Worm (Caenorhabditis elegans) whole organism, L4 larva: Measurements from ENCODE around the gene F02E8.4.

Source experiments
- D1046.2 ChIP-seq: fragments of 200-800 bp; sonication (Bioruptor generic); IDR thresholded peaks from 2 replicates; pipeline ENCODE4 v1.3.6; 2022; ENCODE audit warnings: missing genetic modification characterization, missing compliant biosample characterization
- F10B5.3 ChIP-seq: sonication (generic microtip); optimal IDR thresholded peaks from 2 replicates; lab custom pipeline; 2016; ENCODE audit warnings: mild to moderate bottlenecking, missing genetic modification characterization, missing compliant biosample characterization
- F26F4.8 ChIP-seq: fragments of 200-800 bp; sonication (Bioruptor generic); conservative IDR thresholded peaks from 2 replicates; pipeline ENCODE4 v1.3.6; 2022; ENCODE audit warnings: missing genetic modification characterization, missing compliant biosample characterization
- F44E2.7 ChIP-seq: fragments of 200-800 bp; sonication (Bioruptor generic); IDR thresholded peaks from 2 replicates; pipeline ENCODE4 v2.1.2; 2022; ENCODE audit warnings: missing genetic modification characterization, missing compliant biosample characterization
- Y48G9A.11 ChIP-seq: fragments of 200-800 bp; sonication (Bioruptor generic); IDR thresholded peaks from 2 replicates; pipeline ENCODE4 v1.3.6; 2022; ENCODE audit warnings: missing genetic modification reagents, missing genetic modification characterization, missing compliant biosample characterization
- ZK337.2 ChIP-seq: fragments of 200-800 bp; sonication (Bioruptor generic); IDR thresholded peaks from 2 replicates; pipeline ENCODE4 v1.3.6; 2022; ENCODE audit warnings: missing genetic modification reagents, missing genetic modification characterization, missing compliant biosample characterization
- aha-1 ChIP-seq: fragments of 150-350 bp; peaks from one replicate; lab custom pipeline; 2014; ENCODE audit warnings: missing biosample characterization, missing genetic modification characterization
- arid-1 ChIP-seq: fragments of 200-800 bp; sonication (Bioruptor generic); conservative IDR thresholded peaks from 2 replicates; pipeline ENCODE4 v1.3.6; 2022; ENCODE audit warnings: missing genetic modification reagents, missing genetic modification characterization, missing compliant biosample characterization
- ceh-62 ChIP-seq: sonication (generic microtip); optimal IDR thresholded peaks from 2 replicates; lab custom pipeline; 2017; ENCODE audit warnings: missing biosample characterization, missing genetic modification characterization
- ceh-82 ChIP-seq: sonication (generic microtip); optimal IDR thresholded peaks from 2 replicates; lab custom pipeline; 2017; ENCODE audit warnings: missing biosample characterization, missing genetic modification characterization
- ctbp-1 ChIP-seq: fragments of 200-800 bp; sonication (Bioruptor generic); IDR thresholded peaks from 2 replicates; pipeline ENCODE4 v1.3.6; 2022; ENCODE audit warnings: missing genetic modification reagents, missing genetic modification characterization, missing compliant biosample characterization
- daf-19 ChIP-seq: fragments of 200-800 bp; sonication (Bioruptor generic); conservative IDR thresholded peaks from 2 replicates; pipeline ENCODE4 v1.3.6; 2022; ENCODE audit warnings: missing genetic modification characterization, missing compliant biosample characterization
- dmd-6 ChIP-seq: fragments of 200-800 bp; sonication (Bioruptor generic); IDR thresholded peaks from 2 replicates; pipeline ENCODE4 v1.3.6; 2022; ENCODE audit warnings: missing genetic modification reagents, missing genetic modification characterization, missing compliant biosample characterization
- dmd-8 ChIP-seq: fragments of 200-800 bp; sonication (Bioruptor generic); IDR thresholded peaks from 2 replicates; pipeline ENCODE4 v1.3.6; 2022; ENCODE audit warnings: missing genetic modification characterization, missing compliant biosample characterization
- dpl-1 ChIP-seq: fragments of 150-350 bp; optimal IDR thresholded peaks from 2 replicates; lab custom pipeline; 2014; ENCODE audit warnings: missing biosample characterization, missing genetic modification reagents, missing genetic modification characterization
- duxl-1 ChIP-seq: sonication (generic microtip); optimal IDR thresholded peaks from 2 replicates; lab custom pipeline; 2016; ENCODE audit warnings: mild to moderate bottlenecking, missing genetic modification characterization, moderate library complexity, missing compliant biosample characterization; ENCODE audit not compliant: poor library complexity
- dve-1 ChIP-seq: sonication (generic microtip); optimal IDR thresholded peaks from 2 replicates; lab custom pipeline; 2017; ENCODE audit warnings: antibody characterized with exemption, mild to moderate bottlenecking, missing genetic modification characterization, missing compliant biosample characterization; ENCODE audit not compliant: insufficient read depth
- egl-43 ChIP-seq: fragments of 200-800 bp; sonication (Bioruptor generic); IDR thresholded peaks from 2 replicates; pipeline ENCODE4 v1.3.6; 2022; ENCODE audit warnings: missing genetic modification reagents, missing genetic modification characterization, missing compliant biosample characterization
- hif-1 ChIP-seq, 2 experiments: sonication (generic microtip); optimal IDR thresholded peaks; 2 replicates each; lab custom pipeline; 2016 to 2017; ENCODE audit warnings: missing compliant biosample characterization in 2 of 2, missing genetic modification characterization in 2 of 2, missing genetic modification reagents in 2 of 2, missing genotype in 2 of 2, mild to moderate bottlenecking in 1 of 2
- hlh-30 ChIP-seq: sonication (generic microtip); optimal IDR thresholded peaks from 2 replicates; lab custom pipeline; 2017; ENCODE audit warnings: antibody characterized with exemption, mild to moderate bottlenecking, missing genetic modification characterization, missing compliant biosample characterization; ENCODE audit not compliant: insufficient read depth
- hmg-1.1 ChIP-seq: fragments of 200-800 bp; sonication (Bioruptor generic); IDR thresholded peaks from 2 replicates; pipeline ENCODE4 v1.3.6; 2022; ENCODE audit warnings: missing genetic modification reagents, missing genetic modification characterization, missing compliant biosample characterization
- lin-29 ChIP-seq: fragments of 200-800 bp; sonication (Bioruptor generic); IDR thresholded peaks from 2 replicates; pipeline ENCODE4 v1.3.6; 2022; ENCODE audit warnings: missing genetic modification reagents, missing genetic modification characterization, missing compliant biosample characterization
- lin-38 ChIP-seq: fragments of 200-800 bp; sonication (Bioruptor generic); IDR thresholded peaks from 2 replicates; pipeline ENCODE4 v1.3.6; 2022; ENCODE audit warnings: missing genetic modification reagents, missing genetic modification characterization, missing compliant biosample characterization
- lin-39 ChIP-seq: fragments of 150-350 bp; optimal IDR thresholded peaks from 2 replicates; lab custom pipeline; 2014; ENCODE audit warnings: missing biosample characterization, missing genetic modification reagents, missing genetic modification characterization
- lir-3 ChIP-seq: sonication (generic microtip); optimal IDR thresholded peaks from 2 replicates; lab custom pipeline; 2016; ENCODE audit warnings: mild to moderate bottlenecking, missing genetic modification characterization, missing compliant biosample characterization
- madf-9 ChIP-seq: fragments of 200-800 bp; sonication (Bioruptor generic); conservative IDR thresholded peaks from 2 replicates; pipeline ENCODE4 v1.3.6; 2022; ENCODE audit warnings: missing genetic modification reagents, missing genetic modification characterization, missing compliant biosample characterization
- mdl-1 ChIP-seq, 2 experiments: fragments of 150-350 bp in 1 of 2; sonication (generic microtip) in 1 of 2; optimal IDR thresholded peaks; 2 replicates each; lab custom pipeline; 2014 to 2017; ENCODE audit warnings: missing biosample characterization in 2 of 2, missing genetic modification characterization in 2 of 2
- mdt-29 ChIP-seq: fragments of 200-800 bp; sonication (Bioruptor generic); IDR thresholded peaks from 2 replicates; pipeline ENCODE4 v1.3.6; 2022; ENCODE audit warnings: missing genetic modification reagents, missing genetic modification characterization, missing compliant biosample characterization
- mep-1 ChIP-seq: fragments of 150-350 bp; sonication (generic microtip); optimal IDR thresholded peaks from 3 replicates; lab custom pipeline; 2014; ENCODE audit warnings: missing biosample characterization, missing genetic modification characterization
- mes-2 ChIP-seq: sonication (generic microtip); optimal IDR thresholded peaks from 2 replicates; lab custom pipeline; 2016; ENCODE audit warnings: missing genotype, mild to moderate bottlenecking, missing genetic modification characterization, missing compliant biosample characterization; ENCODE audit not compliant: poor library complexity, severe bottlenecking
- mxl-3 ChIP-seq: fragments of 200-800 bp; sonication (Bioruptor generic); optimal IDR thresholded peaks from 2 replicates; lab custom pipeline; 2018; ENCODE audit warnings: mild to moderate bottlenecking, missing genetic modification characterization, missing compliant biosample characterization
- nhr-102 ChIP-seq: sonication (generic microtip); optimal IDR thresholded peaks from 2 replicates; lab custom pipeline; 2016; ENCODE audit warnings: mild to moderate bottlenecking, missing genetic modification characterization, moderate library complexity, missing compliant biosample characterization
- nhr-111 ChIP-seq: fragments of 200-800 bp; sonication (Bioruptor generic); optimal IDR thresholded peaks from 2 replicates; lab custom pipeline; 2018; ENCODE audit warnings: mild to moderate bottlenecking, missing genetic modification characterization, missing compliant biosample characterization
- nhr-25 ChIP-seq: sonication (generic microtip); optimal IDR thresholded peaks from 2 replicates; lab custom pipeline; 2017; ENCODE audit warnings: missing genetic modification characterization, mild to moderate bottlenecking, missing compliant biosample characterization, antibody characterized with exemption, moderate library complexity, borderline replicate concordance; ENCODE audit not compliant: insufficient read depth
- nhr-28 ChIP-seq: fragments of 150-350 bp; optimal IDR thresholded peaks from 2 replicates; lab custom pipeline; 2014; ENCODE audit warnings: missing biosample characterization, missing genetic modification characterization
- nhr-42 ChIP-seq: fragments of 200-800 bp; sonication (Bioruptor generic); IDR thresholded peaks from 2 replicates; pipeline ENCODE4 v1.3.6; 2022; ENCODE audit warnings: missing genetic modification characterization, missing compliant biosample characterization
- nhr-76 ChIP-seq: fragments of 150-350 bp; optimal IDR thresholded peaks from 2 replicates; lab custom pipeline; 2014; ENCODE audit warnings: missing biosample characterization, missing genetic modification characterization
- nhr-77 ChIP-seq: fragments of 150-350 bp; optimal IDR thresholded peaks from 2 replicates; lab custom pipeline; 2014; ENCODE audit warnings: missing biosample characterization, missing genetic modification characterization
- pha-4 ChIP-seq, 2 experiments: fragments of 150-350 bp in 1 of 2; fragments of 200-800 bp in 1 of 2; sonication (Bioruptor generic) in 1 of 2; IDR thresholded peaks in 1 of 2; optimal IDR thresholded peaks in 1 of 2; 2 replicates each; pipeline versions ENCODE4 v1.3.6 to Lab custom; 2014 to 2022; ENCODE audit warnings: missing genetic modification characterization in 2 of 2, missing genetic modification reagents in 2 of 2, missing biosample characterization in 1 of 2, missing compliant biosample characterization in 1 of 2
- pqm-1 ChIP-seq: sonication (generic microtip); optimal IDR thresholded peaks from 2 replicates; lab custom pipeline; 2017; ENCODE audit warnings: missing biosample characterization, missing genetic modification characterization
- rbr-2 ChIP-seq: sonication (generic microtip); optimal IDR thresholded peaks from 2 replicates; lab custom pipeline; 2016; ENCODE audit warnings: missing genotype, missing genetic modification characterization, missing compliant biosample characterization
- snpc-1.2 ChIP-seq: fragments of 200-800 bp; sonication (Bioruptor generic); IDR thresholded peaks from 2 replicates; pipeline ENCODE4 v1.3.6; 2022; ENCODE audit warnings: missing genetic modification reagents, missing genetic modification characterization, missing compliant biosample characterization
- spr-1 ChIP-seq: sonication (generic microtip); optimal IDR thresholded peaks from 2 replicates; lab custom pipeline; 2016; ENCODE audit warnings: mild to moderate bottlenecking, missing genetic modification characterization, missing compliant biosample characterization
- tra-1 ChIP-seq: fragments of 200-800 bp; sonication (Bioruptor generic); IDR thresholded peaks from 2 replicates; pipeline ENCODE4 v1.3.6; 2022; ENCODE audit warnings: missing genetic modification reagents, missing genetic modification characterization, missing compliant biosample characterization
- unc-130 ChIP-seq: sonication (generic microtip); optimal IDR thresholded peaks from 2 replicates; lab custom pipeline; 2016; ENCODE audit warnings: missing genetic modification reagents, missing genetic modification characterization, missing compliant biosample characterization
- unc-62 ChIP-seq, 3 experiments: fragments of 150-350 bp in 1 of 3; sonication (generic microtip); optimal IDR thresholded peaks in 2 of 3; peaks in 1 of 3; 1 replicate in 1 of 3; 2 replicates in 2 of 3; lab custom pipeline; 2014 to 2017; ENCODE audit warnings: missing biosample characterization in 3 of 3, missing genetic modification characterization in 3 of 3, missing genetic modification reagents in 3 of 3, missing genotype in 1 of 3
- vab-7 ChIP-seq: fragments of 200-800 bp; sonication (Bioruptor generic); IDR thresholded peaks from 2 replicates; pipeline ENCODE4 v1.3.6; 2022; ENCODE audit warnings: missing genetic modification reagents, missing genetic modification characterization, missing compliant biosample characterization
- zfp-2 ChIP-seq: sonication (generic microtip); optimal IDR thresholded peaks from 2 replicates; lab custom pipeline; 2016; ENCODE audit warnings: mild to moderate bottlenecking, missing genetic modification characterization, missing compliant biosample characterization

The F02E8.4 gene

ce11 chrX:4444073-4444472 is 9.8 kb upstream of the F02E8.4 start (continued):
- TF ChIP-seq nhr-111 (GFP tag; lab: Kevin White, UChicago) (peak; percentile 69), nhr-76 (tag; lab: Kevin White, UChicago) (no peak), daf-19 (GFP tag; lab: Robert Waterston, UW) (peak; percentile 52; the same call in 1 of the 2 replicates), egl-43 (GFP tag; lab: Robert Waterston, UW) (peak; percentile 91), hlh-30 (tag; lab: Kevin White, UChicago) (peak; percentile 67), F26F4.8 (peak; percentile 93), lin-39 (tag; lab: Kevin White, UChicago) (no peak), mxl-3 (GFP tag; lab: Kevin White, UChicago) (peak; percentile 58), duxl-1 (tag; lab: Kevin White, UChicago) (peak; percentile 83), aha-1 (tag; lab: Kevin White, UChicago) (peak; percentile 45), ceh-82 (tag; lab: Kevin White, UChicago) (no peak), ceh-62 (tag; lab: Kevin White, UChicago) (no peak), F44E2.7 (GFP tag; lab: Robert Waterston, UW) (0 out of 2 replicates have a peak, but pooled peaks have one; percentile 11), lin-29 (0 out of 2 replicates have a peak, but pooled peaks have one; percentile 21), ctbp-1 (GFP tag; lab: Robert Waterston, UW) (peak; percentile 88), mep-1 (tag; lab: Kevin White, UChicago) (peak; percentile 74), pha-4 (GFP tag; IDR thresholded peaks at IDR 0.05; lab: Robert Waterston, UW) (peak; percentile 89), pha-4 (tag; optimal IDR thresholded peaks at IDR 0.05; lab: Kevin White, UChicago) (no peak), mdl-1 (tag; optimal IDR thresholded peaks at IDR 0.05; lab: Kevin White, UChicago) (peak in 1 of 2 experiments; percentile 63), arid-1 (GFP tag; lab: Robert Waterston, UW) (peak; percentile 82), unc-62 (GFP tag; optimal IDR thresholded peaks at IDR 0.05 in 1 of 2; lab: Kevin White, UChicago) (peak in 1 of 2 experiments; percentile 28), unc-62 (tag; optimal IDR thresholded peaks at IDR 0.05; lab: Kevin White, UChicago) (no peak), mes-2 (tag; lab: Kevin White, UChicago) (peak; percentile 81), nhr-25 (tag; lab: Kevin White, UChicago) (peak; percentile 28), tra-1 (GFP tag; lab: Robert Waterston, UW) (0 out of 2 replicates have a peak, but pooled peaks have one; percentile 48), madf-9 (GFP tag; lab: Robert Waterston, UW) (0 out of 2 replicates have a peak, but pooled peaks have one; percentile 41), dmd-6 (GFP tag; lab: Robert Waterston, UW) (peak; percentile 48), zfp-2 (tag; lab: Kevin White, UChicago) (no peak), ZK337.2 (GFP tag; lab: Robert Waterston, UW) (peak; percentile 60; the same call in 1 of the 2 replicates), hmg-1.1 (GFP tag; lab: Robert Waterston, UW) (peak; percentile 86), pqm-1 (tag; lab: Kevin White, UChicago) (no peak), nhr-42 (no peak), snpc-1.2 (GFP tag; lab: Robert Waterston, UW) (peak; percentile 87), unc-130 (GFP tag; lab: Kevin White, UChicago) (peak; percentile 16), nhr-77 (tag; lab: Kevin White, UChicago) (peak; percentile 36), dve-1 (peak; percentile 43), dpl-1 (GFP tag; lab: Kevin White, UChicago) (peak; percentile 11), nhr-28 (tag; lab: Kevin White, UChicago) (peak; percentile 41), hif-1 (tag; optimal IDR thresholded peaks at IDR 0.05; lab: Kevin White, UChicago) (peak in 1 of 2 experiments; percentile 17), Y48G9A.11 (GFP tag; lab: Robert Waterston, UW) (peak; percentile 29), rbr-2 (tag; lab: Kevin White, UChicago) (peak; percentile 53), spr-1 (peak; percentile 28), mdt-29 (GFP tag; lab: Robert Waterston, UW) (peak; percentile 68; the same call in 1 of the 2 replicates), nhr-102 (tag; lab: Kevin White, UChicago) (peak; percentile 49), lir-3 (no peak), vab-7 (GFP tag; lab: Robert Waterston, UW) (peak; percentile 74), dmd-8 (peak; percentile 78), D1046.2 (GFP tag; lab: Robert Waterston, UW) (peak; percentile 78; the same call in 1 of the 2 replicates), F10B5.3 (tag; lab: Kevin White, UChicago) (peak; percentile 31), lin-38 (peak; percentile 72)
